Worm (Caenorhabditis elegans) whole organism, L4 larva: ENCODE data around the gene C30G12.4.
A peak's percentile ranks its signal among the peaks of the same experiment; 100 is the strongest.

Experiments used
- D1046.2 ChIP-seq: fragments of 200-800 bp; sonication (Bioruptor generic); IDR thresholded peaks from 2 replicates; pipeline ENCODE4 v1.3.6; 2022; ENCODE audit warnings: missing genetic modification characterization, missing compliant biosample characterization
- T20F7.1 ChIP-seq: fragments of 200-800 bp; sonication (Bioruptor generic); optimal IDR thresholded peaks from 2 replicates; lab custom pipeline; 2018; ENCODE audit warnings: mild to moderate bottlenecking, missing genetic modification characterization, missing compliant biosample characterization
- ZK337.2 ChIP-seq: fragments of 200-800 bp; sonication (Bioruptor generic); IDR thresholded peaks from 2 replicates; pipeline ENCODE4 v1.3.6; 2022; ENCODE audit warnings: missing genetic modification reagents, missing genetic modification characterization, missing compliant biosample characterization
- aly-2 ChIP-seq: sonication (generic microtip); optimal IDR thresholded peaks from 2 replicates; lab custom pipeline; 2018; ENCODE audit warnings: missing biosample characterization, missing genetic modification characterization
- arid-1 ChIP-seq: fragments of 200-800 bp; sonication (Bioruptor generic); conservative IDR thresholded peaks from 2 replicates; pipeline ENCODE4 v1.3.6; 2022; ENCODE audit warnings: missing genetic modification reagents, missing genetic modification characterization, missing compliant biosample characterization
- attf-4 ChIP-seq: sonication (generic microtip); optimal IDR thresholded peaks from 3 replicates; lab custom pipeline; 2017; ENCODE audit warnings: missing biosample characterization, missing genetic modification characterization
- ceh-28 ChIP-seq: fragments of 150-350 bp; optimal IDR thresholded peaks from 2 replicates; lab custom pipeline; 2014; ENCODE audit warnings: missing biosample characterization, missing genetic modification reagents, missing genetic modification characterization
- ceh-82 ChIP-seq: sonication (generic microtip); optimal IDR thresholded peaks from 2 replicates; lab custom pipeline; 2017; ENCODE audit warnings: missing biosample characterization, missing genetic modification characterization
- ctbp-1 ChIP-seq: fragments of 200-800 bp; sonication (Bioruptor generic); IDR thresholded peaks from 2 replicates; pipeline ENCODE4 v1.3.6; 2022; ENCODE audit warnings: missing genetic modification reagents, missing genetic modification characterization, missing compliant biosample characterization
- daf-8 ChIP-seq: fragments of 200-800 bp; sonication (Bioruptor generic); IDR thresholded peaks from 2 replicates; pipeline ENCODE4 v1.3.6; 2022; ENCODE audit warnings: missing genetic modification characterization, missing compliant biosample characterization
- dmd-8 ChIP-seq: fragments of 200-800 bp; sonication (Bioruptor generic); IDR thresholded peaks from 2 replicates; pipeline ENCODE4 v1.3.6; 2022; ENCODE audit warnings: missing genetic modification characterization, missing compliant biosample characterization
- dve-1 ChIP-seq: sonication (generic microtip); optimal IDR thresholded peaks from 2 replicates; lab custom pipeline; 2017; ENCODE audit warnings: antibody characterized with exemption, mild to moderate bottlenecking, missing genetic modification characterization, missing compliant biosample characterization; ENCODE audit not compliant: insufficient read depth
- egl-27 ChIP-seq: sonication (generic microtip); optimal IDR thresholded peaks from 3 replicates; lab custom pipeline; 2017; ENCODE audit warnings: missing biosample characterization, missing genetic modification reagents, missing genetic modification characterization
- fkh-10 ChIP-seq: fragments of 150-350 bp; optimal IDR thresholded peaks from 2 replicates; lab custom pipeline; 2014; ENCODE audit warnings: missing biosample characterization, missing genetic modification reagents, missing genetic modification characterization
- fos-1 ChIP-seq: fragments of 150-350 bp; optimal IDR thresholded peaks from 2 replicates; lab custom pipeline; 2014; ENCODE audit warnings: missing biosample characterization, missing genetic modification characterization
- gei-8 ChIP-seq: fragments of 200-800 bp; sonication (Bioruptor generic); optimal IDR thresholded peaks from 2 replicates; lab custom pipeline; 2018; ENCODE audit warnings: mild to moderate bottlenecking, missing genetic modification characterization, missing compliant biosample characterization
- hmg-1.1 ChIP-seq: fragments of 200-800 bp; sonication (Bioruptor generic); IDR thresholded peaks from 2 replicates; pipeline ENCODE4 v1.3.6; 2022; ENCODE audit warnings: missing genetic modification reagents, missing genetic modification characterization, missing compliant biosample characterization
- lin-1 ChIP-seq: fragments of 200-800 bp; sonication (Bioruptor generic); IDR thresholded peaks from 2 replicates; pipeline ENCODE4 v1.3.6; 2022; ENCODE audit warnings: missing genetic modification reagents, missing genetic modification characterization, missing compliant biosample characterization
- lin-13 ChIP-seq: fragments of 150-350 bp; optimal IDR thresholded peaks from 2 replicates; lab custom pipeline; 2014; ENCODE audit warnings: missing biosample characterization, missing genetic modification reagents, missing genetic modification characterization
- lin-15B ChIP-seq: fragments of 150-350 bp; sonication (generic microtip); optimal IDR thresholded peaks from 3 replicates; lab custom pipeline; 2014; ENCODE audit warnings: missing biosample characterization, missing genetic modification characterization
- lin-39 ChIP-seq: fragments of 150-350 bp; optimal IDR thresholded peaks from 2 replicates; lab custom pipeline; 2014; ENCODE audit warnings: missing biosample characterization, missing genetic modification reagents, missing genetic modification characterization
- lir-3 ChIP-seq: sonication (generic microtip); optimal IDR thresholded peaks from 2 replicates; lab custom pipeline; 2016; ENCODE audit warnings: mild to moderate bottlenecking, missing genetic modification characterization, missing compliant biosample characterization
- madf-5 ChIP-seq, 2 experiments: fragments of 200-800 bp; sonication (Bioruptor generic); IDR thresholded peaks; 2 replicates each; pipeline ENCODE4 v1.3.6; 2022; ENCODE audit warnings: missing compliant biosample characterization in 2 of 2, missing genetic modification characterization in 2 of 2
- nhr-102 ChIP-seq: sonication (generic microtip); optimal IDR thresholded peaks from 2 replicates; lab custom pipeline; 2016; ENCODE audit warnings: mild to moderate bottlenecking, missing genetic modification characterization, moderate library complexity, missing compliant biosample characterization
- nhr-28 ChIP-seq: fragments of 150-350 bp; optimal IDR thresholded peaks from 2 replicates; lab custom pipeline; 2014; ENCODE audit warnings: missing biosample characterization, missing genetic modification characterization
- nhr-42 ChIP-seq: fragments of 200-800 bp; sonication (Bioruptor generic); IDR thresholded peaks from 2 replicates; pipeline ENCODE4 v1.3.6; 2022; ENCODE audit warnings: missing genetic modification characterization, missing compliant biosample characterization
- nhr-48 ChIP-seq: sonication (generic microtip); optimal IDR thresholded peaks from 2 replicates; lab custom pipeline; 2016; ENCODE audit warnings: mild to moderate bottlenecking, missing genetic modification characterization, missing compliant biosample characterization
- nhr-77 ChIP-seq: fragments of 150-350 bp; optimal IDR thresholded peaks from 2 replicates; lab custom pipeline; 2014; ENCODE audit warnings: missing biosample characterization, missing genetic modification characterization
- pqm-1 ChIP-seq: sonication (generic microtip); optimal IDR thresholded peaks from 2 replicates; lab custom pipeline; 2017; ENCODE audit warnings: missing biosample characterization, missing genetic modification characterization
- snpc-1.2 ChIP-seq: fragments of 200-800 bp; sonication (Bioruptor generic); IDR thresholded peaks from 2 replicates; pipeline ENCODE4 v1.3.6; 2022; ENCODE audit warnings: missing genetic modification reagents, missing genetic modification characterization, missing compliant biosample characterization
- unc-39 ChIP-seq: sonication (generic microtip); optimal IDR thresholded peaks from 2 replicates; lab custom pipeline; 2017; ENCODE audit warnings: missing biosample characterization, missing genetic modification characterization
- unc-62 ChIP-seq, 3 experiments: fragments of 150-350 bp in 1 of 3; sonication (generic microtip); optimal IDR thresholded peaks in 2 of 3; peaks in 1 of 3; 1 replicate in 1 of 3; 2 replicates in 2 of 3; lab custom pipeline; 2014 to 2017; ENCODE audit warnings: missing biosample characterization in 3 of 3, missing genetic modification characterization in 3 of 3, missing genetic modification reagents in 3 of 3, missing genotype in 1 of 3
- zag-1 ChIP-seq: fragments of 150-350 bp; optimal IDR thresholded peaks from 2 replicates; lab custom pipeline; 2014; ENCODE audit warnings: missing biosample characterization, missing genetic modification characterization
- zfp-3 ChIP-seq: fragments of 200-800 bp; sonication (Bioruptor generic); conservative IDR thresholded peaks from 2 replicates; pipeline ENCODE4 v1.3.6; 2022; ENCODE audit warnings: missing genetic modification reagents, missing genetic modification characterization, missing compliant biosample characterization

Gene C30G12.4

ce11 chrII:7289923-7290476 is 28.0 kb downstream of the C30G12.4 start, which contains the start of gene C30G12.2 (continued):
- TF ChIP-seq ZK337.2 (no peak), nhr-42 (GFP tag; lab: Robert Waterston, UW) (no peak), pqm-1 (tag; lab: Kevin White, UChicago) (peak; percentile 65)

- no peak for TF ChIP-seq pqm-1 (tag; lab: Kevin White, UChicago)
- TF ChIP-seq T20F7.1: no peak
- no peak for TF ChIP-seq ceh-28 (tag; lab: Kevin White, UChicago)
- no peak for TF ChIP-seq zag-1 (tag; lab: Kevin White, UChicago)
- TF ChIP-seq dmd-8 (GFP tag; lab: Robert Waterston, UW): no peak
Observed at ce11 chrII:7295917-7296316, 34.0 kb downstream of the C30G12.4 start, which contains the start of gene C30G12.6. C30G12.6 (minus strand) TSS chrII:7296017.

- TF ChIP-seq unc-39 (tag; lab: Kevin White, UChicago) (no peak), ctbp-1 (GFP tag; lab: Robert Waterston, UW) (no peak), aly-2 (tag; lab: Kevin White, UChicago) (no peak), nhr-102 (tag; lab: Kevin White, UChicago) (no peak), zag-1 (tag; lab: Kevin White, UChicago) (no peak), madf-5 (GFP tag; IDR thresholded peaks at IDR 0.05; lab: Robert Waterston, UW) (no peak), dmd-8 (GFP tag; lab: Robert Waterston, UW) (no peak), nhr-77 (tag; lab: Kevin White, UChicago) (no peak), lir-3 (tag; lab: Kevin White, UChicago) (no peak), hmg-1.1 (GFP tag; lab: Robert Waterston, UW) (no peak), D1046.2 (GFP tag; lab: Robert Waterston, UW) (no peak), unc-62 (GFP tag; optimal IDR thresholded peaks at IDR 0.05 in 1 of 2; lab: Kevin White, UChicago) (no peak), unc-62 (tag; optimal IDR thresholded peaks at IDR 0.05; lab: Kevin White, UChicago) (no peak), nhr-48 (tag; lab: Kevin White, UChicago) (no peak), egl-27 (tag; lab: Kevin White, UChicago) (no peak), dve-1 (no peak), lin-13 (GFP tag; lab: Kevin White, UChicago) (no peak), zfp-3 (GFP tag; lab: Robert Waterston, UW) (no peak), gei-8 (no peak), lin-1 (no peak)
- TF ChIP-seq, all 104 proteins: peak for 0
Observed at ce11 chrII:7298197-7298682, 36.3 kb downstream of the C30G12.4 start, which contains the start of gene puf-8. puf-8 (minus strand) TSS chrII:7298247.

- TF ChIP-seq attf-4 (tag; lab: Kevin White, UChicago) (no peak), ceh-82 (tag; lab: Kevin White, UChicago) (no peak), lir-3 (tag; lab: Kevin White, UChicago) (no peak), nhr-28 (tag; lab: Kevin White, UChicago) (no peak), arid-1 (GFP tag; lab: Robert Waterston, UW) (no peak), fkh-10 (GFP tag; lab: Kevin White, UChicago) (no peak), lin-39 (tag; lab: Kevin White, UChicago) (no peak), nhr-77 (tag; lab: Kevin White, UChicago) (no peak), lin-15B (tag; lab: Kevin White, UChicago) (no peak), daf-8 (GFP tag; lab: Robert Waterston, UW) (no peak), snpc-1.2 (GFP tag; lab: Robert Waterston, UW) (no peak), fos-1 (tag; lab: Kevin White, UChicago) (no peak)
Observed at ce11 chrII:7299042-7299441, 37.1 kb downstream of the C30G12.4 start, which contains the start of gene C30G12.1. C30G12.1 (plus strand) TSS chrII:7299342.
